Worm (Caenorhabditis elegans) whole organism, L3 larva: ENCODE results near the gene C05D12.2.
"Not testable (repeated sequence)": the region's sequence is repeated elsewhere in the genome, so short reads cannot be mapped to it uniquely, and the experiment has no call there.

Experiments
- ZK546.5 ChIP-seq: sonication (generic microtip); optimal IDR thresholded peaks from 2 replicates; lab custom pipeline; 2017; ENCODE audit warnings: missing biosample characterization, missing genetic modification characterization
- ama-1 ChIP-seq: fragments of 150-350 bp; optimal IDR thresholded peaks from 2 replicates; lab custom pipeline; 2018
- ceh-28 ChIP-seq: fragments of 150-350 bp; optimal IDR thresholded peaks from 2 replicates; lab custom pipeline; 2014; ENCODE audit warnings: missing biosample characterization, missing genetic modification reagents, missing genetic modification characterization
- ceh-82 ChIP-seq: fragments of 150-350 bp; optimal IDR thresholded peaks from 2 replicates; lab custom pipeline; 2014; ENCODE audit warnings: missing biosample characterization, missing genetic modification characterization
- ceh-9 ChIP-seq: sonication (generic microtip); optimal IDR thresholded peaks from 2 replicates; lab custom pipeline; 2018; ENCODE audit warnings: missing biosample characterization, missing genetic modification characterization
- elt-1 ChIP-seq: fragments of 150-350 bp; optimal IDR thresholded peaks from 2 replicates; lab custom pipeline; 2014; ENCODE audit warnings: missing biosample characterization, missing genetic modification characterization
- elt-2 ChIP-seq: sonication (generic microtip); optimal IDR thresholded peaks from 2 replicates; lab custom pipeline; 2016; ENCODE audit warnings: missing genetic modification reagents, mild to moderate bottlenecking, missing genetic modification characterization, missing compliant biosample characterization
- elt-3 ChIP-seq, 3 experiments: fragments of 150-350 bp in 1 of 3; sonication (generic microtip) in 2 of 3; optimal IDR thresholded peaks; 2 replicates in 2 of 3; 4 replicates in 1 of 3; lab custom pipeline; 2014 to 2017; ENCODE audit warnings: missing biosample characterization in 3 of 3, missing genetic modification characterization in 3 of 3
- eor-1 ChIP-seq, 2 experiments: fragments of 150-350 bp; optimal IDR thresholded peaks; 2 replicates each; lab custom pipeline; 2014 to 2018; ENCODE audit warnings: missing biosample characterization in 2 of 2, missing genetic modification characterization in 2 of 2
- fkh-10 ChIP-seq: sonication (generic microtip); optimal IDR thresholded peaks from 2 replicates; lab custom pipeline; 2017; ENCODE audit warnings: missing biosample characterization, missing genetic modification reagents, missing genetic modification characterization
- fos-1 ChIP-seq: fragments of 150-350 bp; optimal IDR thresholded peaks from 2 replicates; lab custom pipeline; 2014; ENCODE audit warnings: missing biosample characterization, missing genetic modification characterization
- hmg-11 ChIP-seq: sonication (generic microtip); optimal IDR thresholded peaks from 2 replicates; lab custom pipeline; 2016; ENCODE audit warnings: missing genetic modification characterization, missing compliant biosample characterization
- jun-1 ChIP-seq: fragments of 150-350 bp; optimal IDR thresholded peaks from 2 replicates; lab custom pipeline; 2014; ENCODE audit warnings: missing biosample characterization, missing genetic modification reagents, missing genetic modification characterization
- lin-15B ChIP-seq: fragments of 150-350 bp; optimal IDR thresholded peaks from 2 replicates; lab custom pipeline; 2014; ENCODE audit warnings: missing biosample characterization, missing genetic modification characterization
- lsy-12 ChIP-seq: sonication (generic microtip); optimal IDR thresholded peaks from 2 replicates; lab custom pipeline; 2016; ENCODE audit warnings: mild to moderate bottlenecking, missing genetic modification characterization, missing compliant biosample characterization
- mdl-1 ChIP-seq: fragments of 150-350 bp; optimal IDR thresholded peaks from 2 replicates; lab custom pipeline; 2014; ENCODE audit warnings: missing biosample characterization, missing genetic modification characterization
- nfya-1 ChIP-seq: sonication (generic microtip); optimal IDR thresholded peaks from 2 replicates; lab custom pipeline; 2017; ENCODE audit warnings: missing genetic modification characterization, mild to moderate bottlenecking, missing compliant biosample characterization, antibody characterized with exemption, moderate library complexity; ENCODE audit not compliant: insufficient read depth
- nhr-11 ChIP-seq: fragments of 150-350 bp; optimal IDR thresholded peaks from 2 replicates; lab custom pipeline; 2014; ENCODE audit warnings: missing biosample characterization, missing genetic modification characterization
- nhr-23 ChIP-seq: fragments of 150-350 bp; optimal IDR thresholded peaks from 2 replicates; lab custom pipeline; 2014; ENCODE audit warnings: missing biosample characterization, missing genetic modification reagents, missing genetic modification characterization
- nhr-237 ChIP-seq: fragments of 150-350 bp; optimal IDR thresholded peaks from 2 replicates; lab custom pipeline; 2014; ENCODE audit warnings: missing biosample characterization, missing genetic modification characterization
- nhr-25 ChIP-seq: sonication (generic microtip); optimal IDR thresholded peaks from 2 replicates; lab custom pipeline; 2017; ENCODE audit warnings: missing biosample characterization, missing genetic modification characterization
- pqm-1 ChIP-seq: fragments of 150-350 bp; optimal IDR thresholded peaks from 2 replicates; lab custom pipeline; 2017; ENCODE audit warnings: missing biosample characterization, missing genetic modification characterization, inconsistent platforms
- sea-2 ChIP-seq: fragments of 150-350 bp; sonication (generic microtip); optimal IDR thresholded peaks from 4 replicates; lab custom pipeline; 2014; ENCODE audit warnings: missing biosample characterization, missing genetic modification reagents, missing genetic modification characterization
- snpc-4 ChIP-seq: fragments of 150-350 bp; optimal IDR thresholded peaks from 2 replicates; lab custom pipeline; 2014; ENCODE audit warnings: missing biosample characterization, missing genetic modification characterization
- tbx-2 ChIP-seq: sonication (generic microtip); optimal IDR thresholded peaks from 2 replicates; lab custom pipeline; 2016; ENCODE audit warnings: mild to moderate bottlenecking, missing genetic modification characterization, missing compliant biosample characterization
- zag-1 ChIP-seq: fragments of 150-350 bp; optimal IDR thresholded peaks from 2 replicates; lab custom pipeline; 2014; ENCODE audit warnings: missing biosample characterization, missing genetic modification characterization
- ztf-4 ChIP-seq: fragments of 150-350 bp; optimal IDR thresholded peaks from 2 replicates; lab custom pipeline; 2014; ENCODE audit warnings: missing biosample characterization, missing genetic modification characterization

The C05D12.2 gene

DNA sequence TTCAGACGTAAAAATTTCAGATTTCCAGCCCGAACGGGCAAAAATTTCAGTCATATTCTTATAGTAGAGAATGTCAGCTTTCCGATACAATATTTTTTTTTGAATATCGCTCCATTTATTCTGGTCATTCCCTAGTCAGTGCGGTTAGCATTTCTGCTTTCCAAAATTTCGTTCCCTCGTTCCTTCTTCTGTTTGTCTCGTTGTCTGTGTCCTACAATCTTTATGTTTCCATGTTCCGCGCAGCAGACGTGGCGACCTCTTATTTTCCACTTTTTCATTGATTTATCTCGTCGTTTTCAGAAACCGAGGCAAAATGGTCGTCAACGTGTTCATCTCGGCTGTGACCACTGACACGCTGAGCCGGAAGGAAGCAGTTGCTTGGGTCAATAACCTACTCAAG lies 24.3 kb downstream of the C05D12.2 start, which contains the start of gene ebp-2:
Gene ebp-2 (plus strand): TSS at position 301 of the 400 bp plus-strand sequence.
- not testable (repeated sequence) for TF ChIP-seq elt-3 (tag; optimal IDR thresholded peaks at IDR 0.05; lab: Kevin White, UChicago); ztf-4 (tag; lab: Kevin White, UChicago); fos-1 (tag; lab: Kevin White, UChicago)

ce11 chrII:11443128-11443527 lies 25.0 kb downstream of the C05D12.2 start:
- TF ChIP-seq pqm-1 (tag; lab: Kevin White, UChicago) (no peak), snpc-4 (tag; lab: Kevin White, UChicago) (no peak), elt-1 (tag; lab: Kevin White, UChicago) (no peak)
- TF ChIP-seq, all 47 proteins: peak for 0

- TF ChIP-seq ceh-9 (tag; lab: Kevin White, UChicago) (no peak), tbx-2 (tag; lab: Kevin White, UChicago) (no peak), jun-1 (tag; lab: Kevin White, UChicago) (no peak), elt-2 (tag; lab: Kevin White, UChicago) (no peak), nhr-237 (tag; lab: Kevin White, UChicago) (no peak), ceh-28 (tag; lab: Kevin White, UChicago) (no peak), ztf-4 (tag; lab: Kevin White, UChicago) (no peak), lin-15B (tag; lab: Kevin White, UChicago) (no peak), ZK546.5 (tag; lab: Kevin White, UChicago) (no peak), pqm-1 (tag; lab: Kevin White, UChicago) (no peak), ama-1 (no peak), zag-1 (tag; lab: Kevin White, UChicago) (no peak), nhr-11 (no peak), lsy-12 (tag; lab: Kevin White, UChicago) (no peak), ceh-82 (no peak)
Observed at ce11 chrII:11443862-11444261, 25.8 kb downstream of the C05D12.2 start, which contains the start of gene adbp-1. Gene adbp-1, plus strand, starts transcription at chrII:11444162.

DNA sequence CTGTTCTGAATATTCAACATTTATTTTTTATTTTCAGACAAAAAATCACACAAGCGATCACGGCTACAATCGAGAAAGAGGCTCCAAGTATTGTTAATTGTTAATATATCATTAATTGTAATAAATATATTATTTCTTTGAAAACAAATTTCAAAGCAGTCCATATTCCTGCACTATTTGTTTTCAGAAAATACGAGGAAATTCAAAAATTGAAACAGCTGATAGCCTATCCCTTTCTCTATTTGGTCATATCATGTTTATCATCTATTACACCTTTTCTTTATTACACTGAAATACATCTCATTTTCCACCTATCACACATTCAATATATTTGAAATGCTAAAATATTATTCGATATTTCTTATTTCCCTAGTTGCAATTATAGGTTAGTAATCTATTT lies 26.9 kb downstream of the C05D12.2 start, which contains the start of gene W02B12.13:
Gene W02B12.13 (plus strand): TSS at position 301 of the 400 bp plus-strand sequence.
- TF ChIP-seq ceh-82 = no peak
- no peak for TF ChIP-seq pqm-1 (tag; lab: Kevin White, UChicago)
- TF ChIP-seq nhr-11 = no peak
- TF ChIP-seq nhr-23 = no peak
- TF ChIP-seq ceh-28 (tag; lab: Kevin White, UChicago) = no peak
- no peak for TF ChIP-seq eor-1 (tag; optimal IDR thresholded peaks at IDR 0.05; lab: Kevin White, UChicago)
- no peak for TF ChIP-seq sea-2 (GFP tag; lab: Kevin White, UChicago)

ce11 chrII:11448753-11449152 lies 30.7 kb downstream of the C05D12.2 start, which contains the start of gene W02B12.1:
Gene W02B12.1, plus strand, starts transcription at chrII:11449021.
- TF ChIP-seq nhr-25 (no peak), elt-2 (tag; lab: Kevin White, UChicago) (peak; percentile 77), pqm-1 (tag; lab: Kevin White, UChicago) (peak; percentile 72)

ce11 chrII:11450882-11451281 lies 32.8 kb downstream of the C05D12.2 start:
- no peak for TF ChIP-seq fkh-10 (GFP tag; lab: Kevin White, UChicago)
- no peak for TF ChIP-seq jun-1 (tag; lab: Kevin White, UChicago)
- no peak for TF ChIP-seq mdl-1 (tag; lab: Kevin White, UChicago)
- TF ChIP-seq nfya-1 = no peak
- TF ChIP-seq elt-2 (tag; lab: Kevin White, UChicago) = no peak

- no peak for TF ChIP-seq elt-2 (tag; lab: Kevin White, UChicago)
- no peak for TF ChIP-seq fos-1 (tag; lab: Kevin White, UChicago)
- no peak for TF ChIP-seq snpc-4 (tag; lab: Kevin White, UChicago)
- no peak for TF ChIP-seq hmg-11 (tag; lab: Kevin White, UChicago)
Observed at ce11 chrII:11451738-11452137, 33.6 kb downstream of the C05D12.2 start.
